Worm (Caenorhabditis elegans) whole organism, L2 larva: Measurements from ENCODE around the gene C42C1.3.

ENCODE experiments used
- C34F6.9 ChIP-seq: fragments of 150-350 bp; optimal IDR thresholded peaks from 2 replicates; lab custom pipeline; 2014; ENCODE audit warnings: missing biosample characterization, missing genetic modification characterization
- F13H6.1 ChIP-seq: sonication (generic microtip); optimal IDR thresholded peaks from 2 replicates; lab custom pipeline; 2016; ENCODE audit warnings: missing genetic modification characterization, missing compliant biosample characterization
- R02D3.7 ChIP-seq: fragments of 150-350 bp; optimal IDR thresholded peaks from 2 replicates; lab custom pipeline; 2014; ENCODE audit warnings: missing biosample characterization, missing genetic modification characterization
- Y55F3AM.14 ChIP-seq: fragments of 200-800 bp; sonication (Bioruptor generic); optimal IDR thresholded peaks from 2 replicates; lab custom pipeline; 2018; ENCODE audit warnings: mild to moderate bottlenecking, missing genetic modification characterization, missing compliant biosample characterization
- ZK546.5 ChIP-seq: sonication (generic microtip); optimal IDR thresholded peaks from 2 replicates; lab custom pipeline; 2017; ENCODE audit warnings: missing biosample characterization, missing genetic modification characterization
- alr-1 ChIP-seq: fragments of 150-350 bp; optimal IDR thresholded peaks from 2 replicates; lab custom pipeline; 2014; ENCODE audit warnings: missing biosample characterization, missing genetic modification characterization
- aly-2 ChIP-seq: fragments of 150-350 bp; optimal IDR thresholded peaks from 2 replicates; lab custom pipeline; 2014; ENCODE audit warnings: missing biosample characterization, missing genetic modification characterization
- ama-1 ChIP-seq: fragments of 150-350 bp; optimal IDR thresholded peaks from 2 replicates; lab custom pipeline; 2018; ENCODE audit warnings: inconsistent platforms
- blmp-1 ChIP-seq: sonication (generic microtip); optimal IDR thresholded peaks from 2 replicates; lab custom pipeline; 2017; ENCODE audit warnings: missing genetic modification characterization, mild to moderate bottlenecking, missing compliant biosample characterization, antibody characterized with exemption, moderate library complexity; ENCODE audit not compliant: insufficient read depth
- ceh-16 ChIP-seq: fragments of 150-350 bp; optimal IDR thresholded peaks from 2 replicates; lab custom pipeline; 2014; ENCODE audit warnings: missing biosample characterization, missing genetic modification characterization
- ceh-82 ChIP-seq: fragments of 150-350 bp; optimal IDR thresholded peaks from 2 replicates; lab custom pipeline; 2014; ENCODE audit warnings: missing biosample characterization, missing genetic modification characterization
- crh-2 ChIP-seq: sonication (generic microtip); optimal IDR thresholded peaks from 2 replicates; lab custom pipeline; 2017; ENCODE audit warnings: missing biosample characterization, missing genetic modification characterization
- dmd-4 ChIP-seq: sonication (generic microtip); optimal IDR thresholded peaks from 2 replicates; lab custom pipeline; 2017; ENCODE audit warnings: missing biosample characterization, missing genetic modification characterization
- egl-27 ChIP-seq: sonication (generic microtip); optimal IDR thresholded peaks from 3 replicates; lab custom pipeline; 2017; ENCODE audit warnings: missing biosample characterization, missing genetic modification reagents, missing genetic modification characterization
- elt-1 ChIP-seq: fragments of 150-350 bp; optimal IDR thresholded peaks from 2 replicates; lab custom pipeline; 2014; ENCODE audit warnings: missing biosample characterization, missing genetic modification characterization
- elt-3 ChIP-seq: sonication (generic microtip); optimal IDR thresholded peaks from 2 replicates; lab custom pipeline; 2017; ENCODE audit warnings: missing biosample characterization, missing genetic modification characterization
- fos-1 ChIP-seq: fragments of 150-350 bp; optimal IDR thresholded peaks from 2 replicates; lab custom pipeline; 2014; ENCODE audit warnings: missing biosample characterization, missing genetic modification characterization
- gmeb-1 ChIP-seq: fragments of 150-350 bp; optimal IDR thresholded peaks from 2 replicates; lab custom pipeline; 2014; ENCODE audit warnings: missing biosample characterization, missing genetic modification characterization
- lin-11 ChIP-seq: fragments of 150-350 bp; sonication (generic microtip); optimal IDR thresholded peaks from 2 replicates; lab custom pipeline; 2014; ENCODE audit warnings: missing biosample characterization, missing genetic modification characterization, inconsistent platforms, mixed read lengths
- lin-13 ChIP-seq: fragments of 150-350 bp; optimal IDR thresholded peaks from 2 replicates; lab custom pipeline; 2014; ENCODE audit warnings: missing biosample characterization, missing genetic modification reagents, missing genetic modification characterization
- lin-39 ChIP-seq: fragments of 150-350 bp; optimal IDR thresholded peaks from 2 replicates; lab custom pipeline; 2014; ENCODE audit warnings: missing biosample characterization, missing genetic modification reagents, missing genetic modification characterization
- lsy-2 ChIP-seq, 2 experiments: fragments of 150-350 bp in 1 of 2; sonication (generic microtip) in 1 of 2; optimal IDR thresholded peaks; 2 replicates each; lab custom pipeline; 2014 to 2017; ENCODE audit warnings: missing biosample characterization in 2 of 2, missing genetic modification characterization in 2 of 2
- mab-5 ChIP-seq: fragments of 150-350 bp; optimal IDR thresholded peaks from 2 replicates; lab custom pipeline; 2014; ENCODE audit warnings: missing biosample characterization, missing genetic modification characterization
- mbf-1 ChIP-seq: sonication (generic microtip); optimal IDR thresholded peaks from 2 replicates; lab custom pipeline; 2017; ENCODE audit warnings: missing biosample characterization, missing genetic modification characterization
- mdl-1 ChIP-seq, 2 experiments: fragments of 150-350 bp in 1 of 2; sonication (generic microtip) in 1 of 2; optimal IDR thresholded peaks; 2 replicates each; lab custom pipeline; 2017; ENCODE audit warnings: missing biosample characterization in 2 of 2, missing genetic modification characterization in 2 of 2
- nhr-10 ChIP-seq: sonication (generic microtip); optimal IDR thresholded peaks from 2 replicates; lab custom pipeline; 2017; ENCODE audit warnings: missing biosample characterization, missing genetic modification characterization
- nhr-11 ChIP-seq: fragments of 150-350 bp; optimal IDR thresholded peaks from 2 replicates; lab custom pipeline; 2014; ENCODE audit warnings: missing biosample characterization, missing genetic modification characterization
- nhr-12 ChIP-seq: fragments of 150-350 bp; optimal IDR thresholded peaks from 2 replicates; lab custom pipeline; 2014; ENCODE audit warnings: missing biosample characterization, missing genetic modification characterization
- nhr-129 ChIP-seq: fragments of 150-350 bp; optimal IDR thresholded peaks from 2 replicates; lab custom pipeline; 2014; ENCODE audit warnings: missing biosample characterization, missing genetic modification characterization
- nhr-21 ChIP-seq: fragments of 150-350 bp; optimal IDR thresholded peaks from 2 replicates; lab custom pipeline; 2014; ENCODE audit warnings: missing biosample characterization, missing genetic modification characterization
- nhr-23 ChIP-seq: fragments of 150-350 bp; optimal IDR thresholded peaks from 2 replicates; lab custom pipeline; 2014; ENCODE audit warnings: missing biosample characterization, missing genetic modification reagents, missing genetic modification characterization
- nhr-237 ChIP-seq: fragments of 150-350 bp; optimal IDR thresholded peaks from 2 replicates; lab custom pipeline; 2014; ENCODE audit warnings: missing biosample characterization, missing genetic modification characterization
- nhr-25 ChIP-seq: fragments of 150-350 bp; sonication (generic microtip); optimal IDR thresholded peaks from 3 replicates; lab custom pipeline; 2014; ENCODE audit warnings: missing biosample characterization, missing genetic modification characterization
- nhr-6 ChIP-seq: fragments of 150-350 bp; optimal IDR thresholded peaks from 2 replicates; lab custom pipeline; 2014; ENCODE audit warnings: missing biosample characterization, missing genetic modification characterization
- nhr-77 ChIP-seq: fragments of 150-350 bp; optimal IDR thresholded peaks from 2 replicates; lab custom pipeline; 2014; ENCODE audit warnings: missing biosample characterization, missing genetic modification characterization
- peb-1 ChIP-seq: fragments of 150-350 bp; optimal IDR thresholded peaks from 2 replicates; lab custom pipeline; 2014; ENCODE audit warnings: missing biosample characterization, missing genetic modification characterization
- sem-4 ChIP-seq: fragments of 150-350 bp; optimal IDR thresholded peaks from 2 replicates; lab custom pipeline; 2014; ENCODE audit warnings: missing biosample characterization, missing genetic modification reagents, missing genetic modification characterization
- skn-1 ChIP-seq: sonication (generic microtip); optimal IDR thresholded peaks from 2 replicates; lab custom pipeline; 2017; ENCODE audit warnings: missing biosample characterization, missing genetic modification characterization
- sma-3 ChIP-seq: sonication (generic microtip); optimal IDR thresholded peaks from 2 replicates; lab custom pipeline; 2016; ENCODE audit warnings: missing genetic modification reagents, missing genetic modification characterization, missing compliant biosample characterization
- sma-9 ChIP-seq, 2 experiments: fragments of 150-350 bp in 1 of 2; sonication (generic microtip) in 1 of 2; optimal IDR thresholded peaks; 2 replicates each; lab custom pipeline; 2014 to 2016; ENCODE audit warnings: missing genetic modification characterization in 2 of 2, mild to moderate bottlenecking in 1 of 2, missing biosample characterization in 1 of 2, missing compliant biosample characterization in 1 of 2, missing genetic modification reagents in 1 of 2, moderate library complexity in 1 of 2
- snpc-4 ChIP-seq: fragments of 150-350 bp; optimal IDR thresholded peaks from 2 replicates; lab custom pipeline; 2014; ENCODE audit warnings: missing biosample characterization, missing genetic modification characterization
- unc-39 ChIP-seq: fragments of 150-350 bp; optimal IDR thresholded peaks from 2 replicates; lab custom pipeline; 2014; ENCODE audit warnings: missing biosample characterization, missing genetic modification characterization
- unc-55 ChIP-seq: fragments of 150-350 bp; sonication (generic microtip); optimal IDR thresholded peaks from 3 replicates; lab custom pipeline; 2014; ENCODE audit warnings: missing biosample characterization, missing genetic modification reagents, missing genetic modification characterization
- unc-62 ChIP-seq: fragments of 150-350 bp; optimal IDR thresholded peaks from 2 replicates; lab custom pipeline; 2014; ENCODE audit warnings: missing biosample characterization, missing genetic modification reagents, missing genetic modification characterization
- zag-1 ChIP-seq: fragments of 150-350 bp; optimal IDR thresholded peaks from 2 replicates; lab custom pipeline; 2014; ENCODE audit warnings: missing biosample characterization, missing genetic modification characterization
- ztf-1 ChIP-seq: fragments of 200-800 bp; sonication (Bioruptor generic); conservative IDR thresholded peaks from 2 replicates; pipeline ENCODE4 v1.3.6; 2022; ENCODE audit warnings: missing genetic modification characterization, missing compliant biosample characterization
- ztf-11 ChIP-seq: sonication (generic microtip); optimal IDR thresholded peaks from 2 replicates; lab custom pipeline; 2017; ENCODE audit warnings: missing biosample characterization, missing genetic modification characterization
- ztf-4 ChIP-seq: fragments of 150-350 bp; optimal IDR thresholded peaks from 2 replicates; lab custom pipeline; 2014; ENCODE audit warnings: missing biosample characterization, missing genetic modification characterization

C42C1.3 gene

DNA sequence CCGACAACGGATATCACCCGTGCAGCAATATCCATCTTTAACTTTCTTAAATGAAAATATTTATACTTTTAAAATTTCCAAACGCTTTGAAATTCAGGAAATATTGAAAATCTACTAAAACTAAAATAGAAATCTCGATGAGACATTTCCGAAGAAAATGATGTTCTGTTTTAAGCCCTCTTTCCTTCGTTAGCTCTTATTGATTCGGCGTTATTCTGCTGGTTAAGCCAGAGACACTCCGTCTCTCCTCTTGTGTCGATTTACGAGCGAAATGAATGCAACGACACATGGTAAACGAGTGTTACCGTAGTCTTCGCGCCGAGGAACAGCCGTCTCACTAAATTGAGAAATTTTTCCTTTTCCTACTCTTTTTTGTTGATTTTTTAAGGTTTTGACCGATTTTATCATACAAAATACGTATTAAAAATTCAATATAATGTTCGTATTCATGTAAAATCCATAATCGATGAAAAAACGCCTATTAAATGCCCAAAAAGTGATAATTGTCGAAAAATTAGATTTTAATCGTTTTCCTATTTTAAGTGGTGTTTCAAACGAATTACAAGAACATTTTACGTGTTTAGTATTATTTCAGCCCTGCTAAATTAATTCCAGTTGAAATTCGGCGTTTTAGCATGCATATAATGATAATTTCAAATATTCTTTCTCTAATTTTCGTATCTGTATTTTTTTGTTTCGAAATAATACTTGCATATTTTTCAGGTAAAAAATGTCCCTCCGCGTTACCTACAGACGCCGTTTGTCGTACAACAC, 1.8 kb downstream of the C42C1.3 start, which contains the start of the genes ppm-1.H and rpl-34:
TSS of gene ppm-1.H (minus strand) at position 51 of the 774 bp plus-strand sequence.
TSS of gene rpl-34 (plus strand) at position 724 of the 774 bp plus-strand sequence.
- TF ChIP-seq gmeb-1 (peak; percentile 42), mdl-1 (tag; optimal IDR thresholded peaks at IDR 0.05; lab: Kevin White, UChicago) (no peak), fos-1 (tag; lab: Kevin White, UChicago) (peak; percentile 43), nhr-77 (tag; lab: Kevin White, UChicago) (no peak), ceh-82 (tag; lab: Kevin White, UChicago) (no peak), unc-39 (tag; lab: Kevin White, UChicago) (no peak), nhr-6 (tag; lab: Kevin White, UChicago) (no peak), lin-39 (tag; lab: Kevin White, UChicago) (no peak), lin-13 (GFP tag; lab: Kevin White, UChicago) (peak; percentile 71), R02D3.7 (tag; lab: Kevin White, UChicago) (peak; percentile 45), nhr-11 (tag; lab: Kevin White, UChicago) (no peak), sma-9 (GFP tag; optimal IDR thresholded peaks at IDR 0.05; lab: Kevin White, UChicago) (peak; percentile 51), sma-9 (tag; optimal IDR thresholded peaks at IDR 0.05; lab: Kevin White, UChicago) (no peak), lin-11 (tag; lab: Kevin White, UChicago) (peak; percentile 59), dmd-4 (tag; lab: Kevin White, UChicago) (no peak), nhr-12 (tag; lab: Kevin White, UChicago) (no peak), nhr-237 (no peak), mab-5 (tag; lab: Kevin White, UChicago) (no peak), ztf-4 (tag; lab: Kevin White, UChicago) (peak; percentile 17), lsy-2 (tag; optimal IDR thresholded peaks at IDR 0.05; lab: Kevin White, UChicago) (peak; percentile 89 to 98), nhr-10 (tag; lab: Kevin White, UChicago) (no peak), elt-1 (tag; lab: Kevin White, UChicago) (no peak), nhr-23 (no peak), nhr-129 (tag; lab: Kevin White, UChicago) (peak; percentile 98), F13H6.1 (tag; lab: Kevin White, UChicago) (peak; percentile 23), blmp-1 (tag; lab: Kevin White, UChicago) (no peak), nhr-25 (tag; lab: Kevin White, UChicago) (no peak), ZK546.5 (no peak), ama-1 (lab: Kevin White, UChicago) (no peak), Y55F3AM.14 (GFP tag; lab: Kevin White, UChicago) (no peak), zag-1 (tag; lab: Kevin White, UChicago) (peak; percentile 4), egl-27 (tag; lab: Kevin White, UChicago) (peak; percentile 10), ztf-11 (tag; lab: Kevin White, UChicago) (no peak), skn-1 (no peak), mbf-1 (tag; lab: Kevin White, UChicago) (no peak), alr-1 (no peak), peb-1 (tag; lab: Kevin White, UChicago) (no peak), crh-2 (tag; lab: Kevin White, UChicago) (peak; percentile 74), unc-55 (peak; percentile 95), elt-3 (tag; lab: Kevin White, UChicago) (no peak), unc-62 (GFP tag; lab: Kevin White, UChicago) (no peak), aly-2 (tag; lab: Kevin White, UChicago) (no peak), sem-4 (tag; lab: Kevin White, UChicago) (peak; percentile 18), ceh-16 (no peak), nhr-21 (peak; percentile 22), snpc-4 (peak; percentile 40), ztf-1 (GFP tag; lab: Robert Waterston, UW) (no peak), C34F6.9 (peak; percentile 74), sma-3 (GFP tag; lab: Kevin White, UChicago) (no peak)
